Worm (Caenorhabditis elegans) whole organism, young adult: ENCODE measurements around the gene T04F8.2.

Source experiments
- ama-1 ChIP-seq, 3 experiments: fragments of 150-350 bp in 1 of 3; sonication (generic microtip) in 2 of 3; optimal IDR thresholded peaks; 2 replicates each; lab custom pipeline; 2014 to 2018; ENCODE audit warnings: missing biosample characterization in 2 of 3, missing genetic modification characterization in 2 of 3, missing genetic modification reagents in 2 of 3
- atf-7 ChIP-seq: sonication (generic microtip); optimal IDR thresholded peaks from 2 replicates; lab custom pipeline; 2017; ENCODE audit warnings: mild to moderate bottlenecking, missing genetic modification characterization, missing compliant biosample characterization
- chd-7 ChIP-seq: sonication (generic microtip); optimal IDR thresholded peaks from 2 replicates; lab custom pipeline; 2016; ENCODE audit warnings: mild to moderate bottlenecking, missing genetic modification characterization, moderate library complexity, missing compliant biosample characterization
- dpl-1 ChIP-seq: fragments of 150-350 bp; optimal IDR thresholded peaks from 2 replicates; lab custom pipeline; 2014; ENCODE audit warnings: missing biosample characterization, missing genetic modification reagents, missing genetic modification characterization
- lag-1 ChIP-seq: fragments of 200-800 bp; sonication (Bioruptor generic); IDR thresholded peaks from 2 replicates; pipeline ENCODE4 v1.3.6; 2022; ENCODE audit warnings: missing genetic modification reagents, missing genetic modification characterization, missing compliant biosample characterization
- madf-3 ChIP-seq: fragments of 200-800 bp; sonication (Bioruptor generic); IDR thresholded peaks from 2 replicates; pipeline ENCODE4 v1.3.6; 2022; ENCODE audit warnings: missing genetic modification reagents, missing genetic modification characterization, missing compliant biosample characterization
- madf-6 ChIP-seq: fragments of 200-800 bp; sonication (Bioruptor generic); IDR thresholded peaks from 2 replicates; pipeline ENCODE4 v1.3.6; 2022; ENCODE audit warnings: missing genetic modification reagents, missing genetic modification characterization, missing compliant biosample characterization
- snpc-4 ChIP-seq, 5 experiments: fragments of 150-350 bp in 1 of 5; sonication (generic microtip) in 4 of 5; optimal IDR thresholded peaks; 2 replicates each; lab custom pipeline; 2014 to 2018; ENCODE audit warnings: missing genetic modification characterization in 5 of 5, missing biosample characterization in 3 of 5, antibody characterized with exemption in 2 of 5, mild to moderate bottlenecking in 2 of 5, missing compliant biosample characterization in 2 of 5, missing genotype in 2 of 5, moderate library complexity in 2 of 5, missing genetic modification reagents in 1 of 5
- tlf-1 ChIP-seq: fragments of 200-800 bp; sonication (Bioruptor generic); optimal IDR thresholded peaks from 2 replicates; lab custom pipeline; 2018; ENCODE audit warnings: mild to moderate bottlenecking, missing genetic modification characterization, missing compliant biosample characterization
- unc-62 ChIP-seq: fragments of 150-350 bp; optimal IDR thresholded peaks from 2 replicates; lab custom pipeline; 2014; ENCODE audit warnings: missing biosample characterization, missing genetic modification reagents, missing genetic modification characterization

DNA sequence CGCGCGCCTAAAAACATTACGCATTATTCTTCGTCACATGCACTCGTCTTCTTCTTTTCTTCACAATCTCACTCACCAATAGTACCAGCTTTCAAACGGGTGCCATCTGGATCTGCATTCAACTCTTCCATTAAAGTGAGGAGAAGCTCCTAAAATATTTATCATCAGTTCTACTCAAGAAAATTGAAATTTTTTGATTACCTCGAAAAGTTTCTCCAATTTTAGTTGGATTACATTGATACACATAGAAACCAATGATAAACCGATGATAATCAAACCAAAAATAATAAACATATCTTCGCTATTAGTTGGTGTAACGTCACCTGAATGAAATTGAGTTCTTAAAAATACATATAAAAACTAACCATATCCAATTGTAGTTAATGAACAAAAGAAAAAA is 31.7 kb downstream of the T04F8.2 start:
- TF ChIP-seq tlf-1 (no peak), madf-6 (no peak), snpc-4 (GFP tag; optimal IDR thresholded peaks at IDR 0.05; lab: Kevin White, UChicago) (no peak), snpc-4 (tag; optimal IDR thresholded peaks at IDR 0.05; lab: Kevin White, UChicago) (no peak), lag-1 (no peak), dpl-1 (GFP tag; lab: Kevin White, UChicago) (no peak), unc-62 (no peak), chd-7 (tag; lab: Kevin White, UChicago) (no peak), atf-7 (tag; lab: Kevin White, UChicago) (no peak), madf-3 (no peak), ama-1 (optimal IDR thresholded peaks at IDR 0.05; lab: Kevin White, UChicago) (no peak), ama-1 (GFP tag; optimal IDR thresholded peaks at IDR 0.05; lab: Kevin White, UChicago) (no peak)
